Worm (Caenorhabditis elegans) whole organism, young adult: ENCODE data around the gene Y43F8B.3.

Experiments
- B0035.1 ChIP-seq: sonication (generic microtip); optimal IDR thresholded peaks from 2 replicates; lab custom pipeline; 2016; ENCODE audit warnings: missing genetic modification characterization, mild to moderate bottlenecking, missing compliant biosample characterization, missing genotype, missing genetic modification reagents
- B0261.1 ChIP-seq: sonication (generic microtip); optimal IDR thresholded peaks from 2 replicates; lab custom pipeline; 2016; ENCODE audit warnings: mild to moderate bottlenecking, missing genetic modification characterization, moderate library complexity, missing compliant biosample characterization
- F10E7.11 ChIP-seq: sonication (generic microtip); optimal IDR thresholded peaks from 2 replicates; lab custom pipeline; 2017; ENCODE audit warnings: mild to moderate bottlenecking, missing genetic modification characterization, moderate library complexity, missing compliant biosample characterization
- F22D6.2 ChIP-seq: sonication (generic microtip); optimal IDR thresholded peaks from 2 replicates; lab custom pipeline; 2016; ENCODE audit warnings: mild to moderate bottlenecking, missing genetic modification characterization, missing compliant biosample characterization
- F57C9.4 ChIP-seq: sonication (generic microtip); optimal IDR thresholded peaks from 2 replicates; lab custom pipeline; 2017; ENCODE audit warnings: mild to moderate bottlenecking, missing genetic modification characterization, missing compliant biosample characterization
- K11D2.4 ChIP-seq: fragments of 200-800 bp; sonication (Bioruptor generic); IDR thresholded peaks from 2 replicates; pipeline ENCODE4 v1.3.6; 2022; ENCODE audit warnings: missing genetic modification reagents, missing genetic modification characterization, missing compliant biosample characterization
- K12H6.12 ChIP-seq: fragments of 200-800 bp; sonication (Bioruptor generic); optimal IDR thresholded peaks from 2 replicates; lab custom pipeline; 2018; ENCODE audit warnings: mild to moderate bottlenecking, missing genetic modification characterization, missing compliant biosample characterization
- Y53G8AR.9 ChIP-seq: fragments of 200-800 bp; sonication (Bioruptor generic); conservative IDR thresholded peaks from 2 replicates; pipeline ENCODE4 v1.3.6; 2022; ENCODE audit warnings: missing genetic modification reagents, missing genetic modification characterization, missing compliant biosample characterization
- aptf-2 ChIP-seq: fragments of 200-800 bp; sonication (Bioruptor generic); conservative IDR thresholded peaks from 2 replicates; pipeline ENCODE4 v1.3.6; 2022; ENCODE audit warnings: missing genetic modification reagents, missing genetic modification characterization, missing compliant biosample characterization
- aptf-3 ChIP-seq: fragments of 200-800 bp; sonication (Bioruptor generic); IDR thresholded peaks from 2 replicates; pipeline ENCODE4 v1.3.6; 2022; ENCODE audit warnings: missing genetic modification characterization, missing compliant biosample characterization
- atf-7 ChIP-seq: sonication (generic microtip); optimal IDR thresholded peaks from 2 replicates; lab custom pipeline; 2017; ENCODE audit warnings: mild to moderate bottlenecking, missing genetic modification characterization, missing compliant biosample characterization
- athp-1 ChIP-seq: sonication (generic microtip); optimal IDR thresholded peaks from 2 replicates; lab custom pipeline; 2017; ENCODE audit warnings: mild to moderate bottlenecking, missing genetic modification characterization, missing compliant biosample characterization
- cebp-1 ChIP-seq, 2 experiments: fragments of 200-800 bp in 1 of 2; sonication (Bioruptor generic) in 1 of 2; sonication (generic microtip) in 1 of 2; IDR thresholded peaks in 1 of 2; optimal IDR thresholded peaks in 1 of 2; 2 replicates each; pipeline versions ENCODE4 v1.3.6 to Lab custom; 2017 to 2022; ENCODE audit warnings: missing compliant biosample characterization in 2 of 2, missing genetic modification characterization in 2 of 2, mild to moderate bottlenecking in 1 of 2, missing genetic modification reagents in 1 of 2, moderate library complexity in 1 of 2
- ceh-27 ChIP-seq: fragments of 200-800 bp; sonication (Bioruptor generic); optimal IDR thresholded peaks from 2 replicates; lab custom pipeline; 2018; ENCODE audit warnings: mild to moderate bottlenecking, missing genetic modification characterization, moderate library complexity, missing compliant biosample characterization
- ceh-58 ChIP-seq: fragments of 200-800 bp; sonication (Bioruptor generic); IDR thresholded peaks from 2 replicates; pipeline ENCODE4 v1.3.6; 2022; ENCODE audit warnings: missing genetic modification characterization, missing compliant biosample characterization
- ceh-79 ChIP-seq: sonication (generic microtip); optimal IDR thresholded peaks from 2 replicates; lab custom pipeline; 2017; ENCODE audit warnings: mild to moderate bottlenecking, missing genetic modification characterization, missing compliant biosample characterization
- chd-7 ChIP-seq: sonication (generic microtip); optimal IDR thresholded peaks from 2 replicates; lab custom pipeline; 2016; ENCODE audit warnings: mild to moderate bottlenecking, missing genetic modification characterization, moderate library complexity, missing compliant biosample characterization
- dpff-1 ChIP-seq: sonication (generic microtip); optimal IDR thresholded peaks from 2 replicates; lab custom pipeline; 2017; ENCODE audit warnings: mild to moderate bottlenecking, missing genetic modification characterization, missing compliant biosample characterization
- egl-44 ChIP-seq: fragments of 200-800 bp; sonication (Bioruptor generic); IDR thresholded peaks from 2 replicates; pipeline ENCODE4 v1.3.6; 2022; ENCODE audit warnings: missing genetic modification reagents, missing genetic modification characterization, missing compliant biosample characterization
- egrh-3 ChIP-seq: fragments of 200-800 bp; sonication (Bioruptor generic); IDR thresholded peaks from 2 replicates; pipeline ENCODE4 v1.3.6; 2022; ENCODE audit warnings: missing genetic modification reagents, missing genetic modification characterization, missing compliant biosample characterization
- fkh-3 ChIP-seq: sonication (generic microtip); optimal IDR thresholded peaks from 2 replicates; lab custom pipeline; 2016; ENCODE audit warnings: mild to moderate bottlenecking, missing genetic modification characterization, missing compliant biosample characterization
- gei-17 ChIP-seq: fragments of 200-800 bp; sonication (Bioruptor generic); optimal IDR thresholded peaks from 2 replicates; lab custom pipeline; 2018; ENCODE audit warnings: mild to moderate bottlenecking, missing genetic modification characterization, missing compliant biosample characterization
- hrde-1 ChIP-seq: sonication (generic microtip); optimal IDR thresholded peaks from 2 replicates; lab custom pipeline; 2016; ENCODE audit warnings: missing genetic modification characterization, mild to moderate bottlenecking, missing compliant biosample characterization, moderate library complexity, missing genotype, missing genetic modification reagents, borderline replicate concordance
- lag-1 ChIP-seq: fragments of 200-800 bp; sonication (Bioruptor generic); IDR thresholded peaks from 2 replicates; pipeline ENCODE4 v1.3.6; 2022; ENCODE audit warnings: missing genetic modification reagents, missing genetic modification characterization, missing compliant biosample characterization
- lin-26 ChIP-seq: fragments of 200-800 bp; sonication (Bioruptor generic); IDR thresholded peaks from 2 replicates; pipeline ENCODE4 v1.3.6; 2022; ENCODE audit warnings: missing genetic modification reagents, missing genetic modification characterization, missing compliant biosample characterization
- lin-40 ChIP-seq: sonication (generic microtip); optimal IDR thresholded peaks from 2 replicates; lab custom pipeline; 2016; ENCODE audit warnings: missing genetic modification characterization, mild to moderate bottlenecking, missing compliant biosample characterization, missing genotype, missing genetic modification reagents
- madf-10 ChIP-seq: sonication (generic microtip); optimal IDR thresholded peaks from 2 replicates; lab custom pipeline; 2016; ENCODE audit warnings: mild to moderate bottlenecking, missing genetic modification characterization, missing compliant biosample characterization
- madf-3 ChIP-seq: fragments of 200-800 bp; sonication (Bioruptor generic); IDR thresholded peaks from 2 replicates; pipeline ENCODE4 v1.3.6; 2022; ENCODE audit warnings: missing genetic modification reagents, missing genetic modification characterization, missing compliant biosample characterization
- mcd-1 ChIP-seq: fragments of 200-800 bp; sonication (Bioruptor generic); IDR thresholded peaks from 2 replicates; pipeline ENCODE4 v1.3.6; 2022; ENCODE audit warnings: missing genetic modification reagents, missing genetic modification characterization, missing compliant biosample characterization
- nfya-1 ChIP-seq: sonication (generic microtip); optimal IDR thresholded peaks from 2 replicates; lab custom pipeline; 2017; ENCODE audit warnings: antibody characterized with exemption, missing compliant biosample characterization, missing genetic modification characterization, borderline replicate concordance; ENCODE audit not compliant: insufficient read depth
- nfyb-1 ChIP-seq: fragments of 200-800 bp; sonication (Bioruptor generic); IDR thresholded peaks from 2 replicates; pipeline ENCODE4 v1.3.6; 2022; ENCODE audit warnings: missing genetic modification reagents, missing genetic modification characterization, missing compliant biosample characterization
- nhr-120 ChIP-seq: fragments of 200-800 bp; sonication (Bioruptor generic); IDR thresholded peaks from 2 replicates; pipeline ENCODE4 v1.3.6; 2022; ENCODE audit warnings: missing genetic modification characterization, missing compliant biosample characterization
- nhr-179 ChIP-seq: sonication (generic microtip); optimal IDR thresholded peaks from 2 replicates; lab custom pipeline; 2016; ENCODE audit warnings: mild to moderate bottlenecking, missing genetic modification characterization, missing compliant biosample characterization
- nhr-90 ChIP-seq: sonication (generic microtip); optimal IDR thresholded peaks from 2 replicates; lab custom pipeline; 2016; ENCODE audit warnings: missing genotype, mild to moderate bottlenecking, missing genetic modification characterization, missing compliant biosample characterization
- pbrm-1 ChIP-seq: fragments of 200-800 bp; sonication (Bioruptor generic); IDR thresholded peaks from 2 replicates; pipeline ENCODE4 v1.3.6; 2022; ENCODE audit warnings: missing genetic modification reagents, missing genetic modification characterization, missing compliant biosample characterization
- sdz-38 ChIP-seq: sonication (generic microtip); optimal IDR thresholded peaks from 2 replicates; lab custom pipeline; 2016; ENCODE audit warnings: missing genotype, missing genetic modification characterization, missing compliant biosample characterization
- snpc-4 ChIP-seq, 5 experiments: fragments of 150-350 bp in 1 of 5; sonication (generic microtip) in 4 of 5; optimal IDR thresholded peaks; 2 replicates each; lab custom pipeline; 2014 to 2018; ENCODE audit warnings: missing genetic modification characterization in 5 of 5, missing biosample characterization in 3 of 5, antibody characterized with exemption in 2 of 5, mild to moderate bottlenecking in 2 of 5, missing compliant biosample characterization in 2 of 5, missing genotype in 2 of 5, moderate library complexity in 2 of 5, missing genetic modification reagents in 1 of 5
- somi-1 ChIP-seq: fragments of 200-800 bp; sonication (Bioruptor generic); optimal IDR thresholded peaks from 2 replicates; lab custom pipeline; 2018; ENCODE audit warnings: mild to moderate bottlenecking, missing genetic modification characterization, missing compliant biosample characterization
- sptf-2 ChIP-seq: fragments of 200-800 bp; sonication (Bioruptor generic); optimal IDR thresholded peaks from 2 replicates; lab custom pipeline; 2018; ENCODE audit warnings: mild to moderate bottlenecking, missing genetic modification characterization, missing compliant biosample characterization
- zim-3 ChIP-seq: sonication (generic microtip); optimal IDR thresholded peaks from 2 replicates; lab custom pipeline; 2017; ENCODE audit warnings: mild to moderate bottlenecking, missing genetic modification characterization, moderate library complexity, missing compliant biosample characterization
- ztf-18 ChIP-seq: sonication (generic microtip); optimal IDR thresholded peaks from 2 replicates; lab custom pipeline; 2016; ENCODE audit warnings: missing genotype, mild to moderate bottlenecking, missing genetic modification characterization, missing compliant biosample characterization
- ztf-25 ChIP-seq: fragments of 200-800 bp; sonication (Bioruptor generic); IDR thresholded peaks from 2 replicates; pipeline ENCODE4 v1.3.6; 2022; ENCODE audit warnings: missing genetic modification reagents, missing genetic modification characterization, missing compliant biosample characterization
- ztf-26 ChIP-seq: sonication (generic microtip); optimal IDR thresholded peaks from 2 replicates; lab custom pipeline; 2017; ENCODE audit warnings: missing genetic modification characterization, missing compliant biosample characterization

Y43F8B.3 gene

DNA sequence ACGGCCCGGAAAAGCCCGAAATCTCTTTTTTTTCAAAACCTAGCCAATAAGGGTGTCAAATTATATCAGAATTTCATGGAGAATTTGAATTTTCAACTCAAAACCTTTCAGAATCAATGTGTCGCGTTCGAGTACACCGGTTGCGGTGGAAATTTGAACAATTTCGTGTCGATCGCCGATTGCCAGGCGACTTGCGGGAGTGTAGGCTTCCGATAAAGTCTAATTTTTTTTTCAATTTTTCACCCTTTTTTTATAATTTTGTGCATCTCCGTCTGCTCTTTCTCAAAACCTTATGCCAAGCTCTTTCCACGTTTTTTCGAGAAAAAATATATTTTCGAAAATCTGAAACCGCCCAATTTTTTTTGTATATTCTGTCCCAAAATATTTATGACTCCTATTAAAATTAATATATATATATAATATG is 16.6 kb downstream of the Y43F8B.3 start (continued):
- TF ChIP-seq dpff-1 (tag; lab: Kevin White, UChicago) (peak; percentile 5), ceh-58 (GFP tag; lab: Robert Waterston, UW) (no peak), nfya-1 (tag; lab: Kevin White, UChicago) (no peak), aptf-2 (GFP tag; lab: Robert Waterston, UW) (no peak), aptf-3 (GFP tag; lab: Robert Waterston, UW) (0 out of 2 replicates have a peak, but pooled peaks have one; percentile 67), madf-10 (no peak), egrh-3 (GFP tag; lab: Robert Waterston, UW) (no peak), pbrm-1 (GFP tag; lab: Robert Waterston, UW) (0 out of 2 replicates have a peak, but pooled peaks have one; percentile 24), F10E7.11 (tag; lab: Kevin White, UChicago) (peak; percentile 27), atf-7 (tag; lab: Kevin White, UChicago) (peak; percentile 57), ceh-27 (GFP tag; lab: Kevin White, UChicago) (no peak), ceh-79 (no peak), lin-26 (GFP tag; lab: Robert Waterston, UW) (peak; percentile 69; the same call in 1 of the 2 replicates), gei-17 (GFP tag; lab: Kevin White, UChicago) (peak; percentile 39), K11D2.4 (GFP tag; lab: Robert Waterston, UW) (peak; percentile 51; the same call in 1 of the 2 replicates), hrde-1 (tag; lab: Kevin White, UChicago) (no peak), B0261.1 (tag; lab: Kevin White, UChicago) (no peak), athp-1 (peak; percentile 13), chd-7 (tag; lab: Kevin White, UChicago) (peak; percentile 43), ztf-26 (tag; lab: Kevin White, UChicago) (peak; percentile 88), ztf-25 (GFP tag; lab: Robert Waterston, UW) (no peak), cebp-1 (GFP tag; IDR thresholded peaks at IDR 0.05; lab: Robert Waterston, UW) (no peak), cebp-1 (tag; optimal IDR thresholded peaks at IDR 0.05; lab: Kevin White, UChicago) (peak; percentile 53), Y53G8AR.9 (GFP tag; lab: Robert Waterston, UW) (0 out of 2 replicates have a peak, but pooled peaks have one; percentile 61), F57C9.4 (tag; lab: Kevin White, UChicago) (peak; percentile 36), sptf-2 (GFP tag; lab: Kevin White, UChicago) (no peak), lag-1 (GFP tag; lab: Robert Waterston, UW) (no peak), F22D6.2 (tag; lab: Kevin White, UChicago) (no peak), nfyb-1 (GFP tag; lab: Robert Waterston, UW) (peak; percentile 78), madf-3 (GFP tag; lab: Robert Waterston, UW) (0 out of 2 replicates have a peak, but pooled peaks have one; percentile 29), K12H6.12 (tag; lab: Kevin White, UChicago) (peak; percentile 10), mcd-1 (peak; percentile 45; the same call in 1 of the 2 replicates), lin-40 (peak; percentile 65), nhr-90 (tag; lab: Kevin White, UChicago) (no peak), somi-1 (GFP tag; lab: Kevin White, UChicago) (no peak), nhr-179 (tag; lab: Kevin White, UChicago) (no peak), fkh-3 (no peak), egl-44 (GFP tag; lab: Robert Waterston, UW) (no peak), sdz-38 (tag; lab: Kevin White, UChicago) (no peak), nhr-120 (GFP tag; lab: Robert Waterston, UW) (no peak), ztf-18 (tag; lab: Kevin White, UChicago) (no peak), zim-3 (tag; lab: Kevin White, UChicago) (peak; percentile 90), B0035.1 (tag; lab: Kevin White, UChicago) (no peak), snpc-4 (GFP tag; optimal IDR thresholded peaks at IDR 0.05; lab: Kevin White, UChicago) (no peak), snpc-4 (tag; optimal IDR thresholded peaks at IDR 0.05; lab: Kevin White, UChicago) (peak in 2 of 4 experiments; percentile 25 to 36)
